Fruit fly (Drosophila melanogaster) whole organism, embryonic: ENCODE measurements around the gene Hayan.

Source experiments
- Antp ChIP-seq: fragments of 200-800 bp; sonication (Bioruptor generic); optimal IDR thresholded peaks from 3 replicates; lab custom pipeline; 2016; ENCODE audit warnings: missing biosample characterization, missing genetic modification characterization
- Awh ChIP-seq: fragments of 200-800 bp; sonication (Bioruptor generic); IDR thresholded peaks from 2 replicates; pipeline ENCODE4, ENCODE4 v1.3.6; 2022; ENCODE audit warnings: missing biosample characterization, missing genetic modification characterization
- C15 ChIP-seq: fragments of 200-800 bp; sonication (Bioruptor generic); IDR thresholded peaks from 3 replicates; pipeline ENCODE4 v1.3.6; 2022; ENCODE audit warnings: missing biosample characterization, missing genetic modification characterization
- CG11093 ChIP-seq: fragments of 200-800 bp; sonication (Bioruptor generic); IDR thresholded peaks from 3 replicates; pipeline ENCODE4 v1.3.6; 2022; ENCODE audit warnings: missing biosample characterization, missing genetic modification characterization
- CG13624 ChIP-seq: fragments of 200-800 bp; sonication (Bioruptor generic); optimal IDR thresholded peaks from 2 replicates; lab custom pipeline; 2016; ENCODE audit warnings: missing biosample characterization, missing genetic modification characterization
- CG14441 ChIP-seq: fragments of 200-800 bp; sonication (Bioruptor generic); IDR thresholded peaks from 2 replicates; pipeline ENCODE4 v1.3.6; 2022; ENCODE audit warnings: missing biosample characterization, missing genetic modification characterization
- CG15479 ChIP-seq: fragments of 200-800 bp; sonication (Bioruptor generic); optimal IDR thresholded peaks from 3 replicates; lab custom pipeline; 2019; ENCODE audit warnings: missing biosample characterization, mild to moderate bottlenecking, missing genetic modification characterization, moderate library complexity
- CG15514 ChIP-seq: fragments of 200-800 bp; sonication (Bioruptor generic); optimal IDR thresholded peaks from 3 replicates; lab custom pipeline; 2017; ENCODE audit warnings: missing biosample characterization, missing genetic modification characterization, mild to moderate bottlenecking, moderate library complexity, missing genetic modification reagents
- CG15601 ChIP-seq: fragments of 200-800 bp; sonication (Bioruptor generic); optimal IDR thresholded peaks from 3 replicates; lab custom pipeline; 2019; ENCODE audit warnings: missing biosample characterization, mild to moderate bottlenecking, missing genetic modification characterization, moderate library complexity
- CG16815 ChIP-seq: fragments of 200-800 bp; sonication (Bioruptor generic); optimal IDR thresholded peaks from 3 replicates; lab custom pipeline; 2017; ENCODE audit warnings: missing biosample characterization, mild to moderate bottlenecking, missing genetic modification characterization
- CG17186 ChIP-seq: fragments of 200-800 bp; sonication (Bioruptor generic); optimal IDR thresholded peaks from 3 replicates; lab custom pipeline; 2017; ENCODE audit warnings: missing biosample characterization, missing genetic modification reagents, missing genetic modification characterization
- CG2120 ChIP-seq: fragments of 200-800 bp; sonication (Bioruptor generic); optimal IDR thresholded peaks from 3 replicates; lab custom pipeline; 2016; ENCODE audit warnings: missing biosample characterization, missing genetic modification characterization
- CG2129 ChIP-seq: fragments of 200-800 bp; sonication (Bioruptor generic); IDR thresholded peaks from 2 replicates; pipeline ENCODE4 v1.3.6; 2022; ENCODE audit warnings: missing biosample characterization, missing genetic modification characterization; ENCODE audit not compliant: partially characterized antibody
- CG2889 ChIP-seq: fragments of 200-800 bp; sonication (Bioruptor generic); IDR thresholded peaks from 3 replicates; pipeline ENCODE4 v1.3.6; 2022; ENCODE audit warnings: missing biosample characterization, missing genetic modification characterization
- CG31224 ChIP-seq: fragments of 200-800 bp; sonication (Bioruptor generic); IDR thresholded peaks from 2 replicates; pipeline ENCODE4 v1.3.6; 2022; ENCODE audit warnings: missing biosample characterization, missing genetic modification characterization
- CG33213 ChIP-seq: fragments of 200-800 bp; sonication (Bioruptor generic); optimal IDR thresholded peaks from 3 replicates; lab custom pipeline; 2016; ENCODE audit warnings: missing biosample characterization, missing genetic modification characterization
- CG3847 ChIP-seq: fragments of 200-800 bp; sonication (Bioruptor generic); IDR thresholded peaks from 2 replicates; pipeline ENCODE4 v1.3.6; 2022; ENCODE audit warnings: missing biosample characterization, missing genetic modification characterization
- CG42726 ChIP-seq: fragments of 200-800 bp; sonication (Bioruptor generic); IDR thresholded peaks from 2 replicates; pipeline ENCODE4 v1.3.6; 2022; ENCODE audit warnings: missing biosample characterization, missing genetic modification characterization; ENCODE audit not compliant: partially characterized antibody
- CG4328 ChIP-seq: fragments of 200-800 bp; sonication (Bioruptor generic); optimal IDR thresholded peaks from 3 replicates; lab custom pipeline; 2017; ENCODE audit warnings: missing biosample characterization, missing genetic modification reagents, missing genetic modification characterization
- CG4360 ChIP-seq: fragments of 200-800 bp; sonication (Bioruptor generic); IDR thresholded peaks from 2 replicates; pipeline ENCODE4 v1.3.6; 2022; ENCODE audit warnings: missing biosample characterization, missing genetic modification characterization
- CG4820 ChIP-seq: fragments of 200-800 bp; sonication (Bioruptor generic); optimal IDR thresholded peaks from 3 replicates; lab custom pipeline; 2016; ENCODE audit warnings: missing biosample characterization, missing genetic modification characterization
- CG6175 ChIP-seq: fragments of 200-800 bp; sonication (Bioruptor generic); IDR thresholded peaks from 3 replicates; pipeline ENCODE4 v1.3.6; 2022; ENCODE audit warnings: missing biosample characterization, missing genetic modification characterization
- CG6791 ChIP-seq: fragments of 200-800 bp; sonication (Bioruptor generic); IDR thresholded peaks from 3 replicates; pipeline ENCODE4 v1.3.6; 2022; ENCODE audit warnings: missing biosample characterization, missing genetic modification characterization; ENCODE audit not compliant: partially characterized antibody
- CG7357 ChIP-seq: fragments of 200-800 bp; sonication (Bioruptor generic); IDR thresholded peaks from 3 replicates; pipeline ENCODE4 v1.3.6; 2022; ENCODE audit warnings: missing biosample characterization, missing genetic modification characterization
- CG7745 ChIP-seq: fragments of 200-800 bp; sonication (Bioruptor generic); optimal IDR thresholded peaks from 2 replicates; lab custom pipeline; 2018; ENCODE audit warnings: missing biosample characterization, mild to moderate bottlenecking, missing genetic modification characterization, moderate library complexity
- CG9437 ChIP-seq: fragments of 200-800 bp; sonication (Bioruptor generic); optimal IDR thresholded peaks from 2 replicates; lab custom pipeline; 2018; ENCODE audit warnings: missing biosample characterization, mild to moderate bottlenecking, missing genetic modification characterization
- Deaf1 ChIP-seq: fragments of 200-800 bp; optimal IDR thresholded peaks from 3 replicates; lab custom pipeline; 2019; ENCODE audit warnings: missing biosample characterization, mild to moderate bottlenecking, missing genetic modification characterization, moderate library complexity
- Doc3 ChIP-seq: fragments of 200-800 bp; sonication (Bioruptor generic); IDR thresholded peaks from 3 replicates; pipeline ENCODE4 v1.3.6; 2022; ENCODE audit warnings: missing biosample characterization, missing genetic modification characterization; ENCODE audit not compliant: partially characterized antibody
- Drgx ChIP-seq: fragments of 200-800 bp; sonication (Bioruptor generic); IDR thresholded peaks from 2 replicates; pipeline ENCODE4 v1.3.6; 2022; ENCODE audit warnings: missing biosample characterization, missing genetic modification characterization
- Elba2 ChIP-seq: fragments of 200-800 bp; sonication (Bioruptor generic); optimal IDR thresholded peaks from 3 replicates; lab custom pipeline; 2016; ENCODE audit warnings: missing biosample characterization, missing genetic modification characterization
- GATAe ChIP-seq: fragments of 200-800 bp; sonication (Bioruptor generic); conservative IDR thresholded peaks from 2 replicates; pipeline ENCODE4 v1.3.6; 2022; ENCODE audit warnings: missing biosample characterization, missing genetic modification characterization
- Gug ChIP-seq: fragments of 200-800 bp; sonication (Bioruptor generic); IDR thresholded peaks from 4 replicates; pipeline ENCODE4 v1.3.6; 2022; ENCODE audit warnings: missing biosample characterization, missing genetic modification characterization
- HmgZ ChIP-seq: fragments of 200-800 bp; sonication (Bioruptor generic); optimal IDR thresholded peaks from 2 replicates; lab custom pipeline; 2018; ENCODE audit warnings: missing biosample characterization, mild to moderate bottlenecking, missing genetic modification characterization
- Hr78 ChIP-seq, 2 experiments: fragments of 200-800 bp in 1 of 2; fragments of >200 bp in 1 of 2; sonication (Bioruptor generic) in 1 of 2; optimal IDR thresholded peaks; 2 replicates each; lab custom pipeline; 2017 to 2019; ENCODE audit warnings: missing biosample characterization in 2 of 2, missing genetic modification characterization in 2 of 2, mild to moderate bottlenecking in 1 of 2, moderate library complexity in 1 of 2
- Pdp1 ChIP-seq, 2 experiments: fragments of 200-800 bp; sonication (Bioruptor generic); optimal IDR thresholded peaks; 3 replicates each; lab custom pipeline; 2016; ENCODE audit warnings: missing biosample characterization in 2 of 2, missing genetic modification characterization in 2 of 2, mild to moderate bottlenecking in 1 of 2, moderate library complexity in 1 of 2
- Taf1 ChIP-seq: fragments of 200-800 bp; sonication (Bioruptor generic); IDR thresholded peaks from 2 replicates; pipeline ENCODE4 v1.3.6; 2022; ENCODE audit warnings: missing biosample characterization, missing genetic modification characterization
- Usf ChIP-seq: fragments of 200-800 bp; sonication (Bioruptor generic); optimal IDR thresholded peaks from 2 replicates; lab custom pipeline; 2017; ENCODE audit warnings: missing genotype, missing biosample characterization, missing genetic modification characterization
- dimm ChIP-seq: fragments of 200-800 bp; sonication (Bioruptor generic); IDR thresholded peaks from 2 replicates; pipeline ENCODE4 v1.3.6; 2022; ENCODE audit warnings: missing biosample characterization, missing genetic modification characterization
- ems ChIP-seq: fragments of 200-800 bp; sonication (Bioruptor generic); optimal IDR thresholded peaks from 3 replicates; lab custom pipeline; 2016; ENCODE audit warnings: missing biosample characterization, missing genetic modification characterization
- fru ChIP-seq: fragments of >200 bp; optimal IDR thresholded peaks from 2 replicates; lab custom pipeline; 2017
- ham ChIP-seq: fragments of 200-800 bp; sonication (Bioruptor generic); IDR thresholded peaks from 2 replicates; pipeline ENCODE4 v1.3.6; 2022; ENCODE audit warnings: missing biosample characterization, missing genetic modification characterization
- kay ChIP-seq: fragments of 200-800 bp; sonication (Bioruptor generic); optimal IDR thresholded peaks from 2 replicates; lab custom pipeline; 2016; ENCODE audit warnings: missing biosample characterization, missing genetic modification characterization
- knrl ChIP-seq: fragments of 200-800 bp; sonication (Bioruptor generic); IDR thresholded peaks from 3 replicates; pipeline ENCODE4 v1.3.6; 2022; ENCODE audit warnings: missing biosample characterization, missing genetic modification characterization; ENCODE audit not compliant: partially characterized antibody
- onecut ChIP-seq: fragments of 200-800 bp; sonication (Bioruptor generic); IDR thresholded peaks from 2 replicates; pipeline ENCODE4 v1.3.6; 2022; ENCODE audit warnings: missing biosample characterization, missing genetic modification characterization
- peb ChIP-seq: fragments of 200-800 bp; sonication (Bioruptor generic); IDR thresholded peaks from 2 replicates; pipeline ENCODE4 v1.3.6; 2022; ENCODE audit warnings: missing biosample characterization, missing genetic modification characterization
- sd ChIP-seq: fragments of 200-800 bp; sonication (Bioruptor generic); optimal IDR thresholded peaks from 3 replicates; lab custom pipeline; 2018; ENCODE audit warnings: missing biosample characterization, mild to moderate bottlenecking, missing genetic modification characterization, moderate library complexity
- so ChIP-seq: fragments of 200-800 bp; sonication (Bioruptor generic); IDR thresholded peaks from 3 replicates; pipeline ENCODE4 v1.3.6; 2022; ENCODE audit warnings: missing biosample characterization, missing genetic modification characterization
- sug ChIP-seq: fragments of 200-800 bp; optimal IDR thresholded peaks from 2 replicates; lab custom pipeline; 2019; ENCODE audit warnings: missing biosample characterization, mild to moderate bottlenecking, missing genetic modification characterization, moderate library complexity

Gene Hayan

dm6 chrX:18506639-18507528 is 23.3 kb upstream of the Hayan start (continued):
- TF ChIP-seq Pdp1 (GFP tag; optimal IDR thresholded peaks at IDR 0.05; lab: Kevin White, UChicago) (peak; percentile 75 to 82), CG15514 (GFP tag; lab: Kevin White, UChicago) (peak; percentile 74), kay (GFP tag; lab: Kevin White, UChicago) (peak; percentile 70), CG7357 (peak; percentile 41; the same call in 1 of the 3 replicates), CG6175 (peak; percentile 55; the same call in 2 of the 3 replicates), CG4328 (no peak), knrl (GFP tag; lab: Robert Waterston, UW) (no peak), Taf1 (peak; percentile 67), CG2129 (no peak)

- TF ChIP-seq Usf (GFP tag; lab: Kevin White, UChicago) = no peak
- TF ChIP-seq CG2129 = no peak
- no peak for TF ChIP-seq CG9437 (GFP tag; lab: Kevin White, UChicago)
- peak; percentile 96 for TF ChIP-seq CG15601 (tag; lab: Kevin White, UChicago)
- TF ChIP-seq CG4360 (GFP tag; lab: Robert Waterston, UW) = no peak
- no peak for TF ChIP-seq C15 (GFP tag; lab: Robert Waterston, UW)
- no peak for TF ChIP-seq CG7745 (tag; lab: Kevin White, UChicago)
- TF ChIP-seq Antp (GFP tag; lab: Kevin White, UChicago) = no peak
- TF ChIP-seq Hr78 (GFP tag; optimal IDR thresholded peaks at IDR 0.05; lab: Kevin White, UChicago) = no peak
- no peak for TF ChIP-seq peb
- TF ChIP-seq CG16815 (GFP tag; lab: Kevin White, UChicago) = no peak
- no peak for TF ChIP-seq ems
- TF ChIP-seq HmgZ = no peak
- no peak for TF ChIP-seq dimm (GFP tag; lab: Robert Waterston, UW)
- no peak for TF ChIP-seq so (GFP tag; lab: Robert Waterston, UW)
- TF ChIP-seq CG15479 (GFP tag; lab: Kevin White, UChicago) = no peak
- no peak for TF ChIP-seq CG14441 (GFP tag; lab: Robert Waterston, UW)
- TF ChIP-seq Doc3 = no peak
- no peak for TF ChIP-seq CG2889 (GFP tag; lab: Robert Waterston, UW)
- TF ChIP-seq CG11093 = no peak
- TF ChIP-seq GATAe (GFP tag; lab: Robert Waterston, UW) = no peak
- no peak for TF ChIP-seq Gug (GFP tag; lab: Robert Waterston, UW)
- TF ChIP-seq sug (tag; lab: Kevin White, UChicago) = no peak
- TF ChIP-seq sd (tag; lab: Kevin White, UChicago) = peak; percentile 15
- no peak for TF ChIP-seq fru (lab: Kevin White, UChicago)
- TF ChIP-seq CG2120 = no peak
- TF ChIP-seq CG42726 = no peak
- TF ChIP-seq CG31224 (GFP tag; lab: Robert Waterston, UW) = no peak
- TF ChIP-seq CG33213 (GFP tag; lab: Kevin White, UChicago) = no peak
- no peak for TF ChIP-seq ham (GFP tag; lab: Robert Waterston, UW)
- TF ChIP-seq CG13624 (GFP tag; lab: Kevin White, UChicago) = no peak
- TF ChIP-seq Elba2 = no peak
- 0 out of 3 replicates have a peak, but pooled peaks have one; percentile 22 for TF ChIP-seq CG6791 (GFP tag; lab: Robert Waterston, UW)
- peak; percentile 92 for TF ChIP-seq Deaf1 (tag; lab: Kevin White, UChicago)
- TF ChIP-seq CG17186 (GFP tag; lab: Kevin White, UChicago) = no peak
- no peak for TF ChIP-seq Drgx (GFP tag; lab: Robert Waterston, UW)
- TF ChIP-seq CG3847 = no peak
- TF ChIP-seq onecut = peak; percentile 46; the same call in 1 of the 2 replicates
- no peak for TF ChIP-seq Awh (GFP tag; lab: Robert Waterston, UW)
- no peak for TF ChIP-seq CG4820 (GFP tag; lab: Kevin White, UChicago)
These were observed 21.5 kb upstream of the Hayan start, which contains the start of gene Wnt5 for dm6 chrX:18504948-18505597. Gene Wnt5 (minus strand): TSS chrX:18505405.
